In genomic region chr3L:14552925-14553239, dm6 we compare ENCODE assay signal across 4 fruit fly cellular contexts.
TF ChIP-seq lines count a peak whose summit lies in the region.

No protein-coding gene starts in this region.

- no peak for TF ChIP-seq CTCF in whole organism, embryonic (GFP tag; optimal IDR thresholded peaks at IDR 0.05; lab: Kevin White, UChicago)

TF ChIP-seq in whole organism, embryonic, 481 proteins besides CTCF, POLR2A, EP300 and RAD21 (continues in another document):
- TF ChIP-seq CG10209 (GFP tag; optimal IDR thresholded peaks at IDR 0.05; lab: Kevin White, UChicago) (no peak), CoRest (tag; optimal IDR thresholded peaks at IDR 0.05; lab: Kevin White, UChicago) (no peak), CG9727 (GFP tag; optimal IDR thresholded peaks at IDR 0.05; lab: Kevin White, UChicago) (peak; percentile 1), Ada2b (GFP tag; IDR thresholded peaks at IDR 0.05; lab: Robert Waterston, UW) (no peak), peb (GFP tag; IDR thresholded peaks at IDR 0.05; lab: Robert Waterston, UW) (no peak), CG1832 (GFP tag; optimal IDR thresholded peaks at IDR 0.05; lab: Kevin White, UChicago) (no peak), zfh1 (GFP tag; IDR thresholded peaks at IDR 0.05; lab: Robert Waterston, UW) (0 out of 3 replicates have a peak, but pooled peaks have one; percentile 55), CG17802 (tag; optimal IDR thresholded peaks at IDR 0.05; lab: Kevin White, UChicago) (no peak), bsh (GFP tag; optimal IDR thresholded peaks at IDR 0.05; lab: Kevin White, UChicago) (peak; percentile 37 to 94), CG11504 (tag; optimal IDR thresholded peaks at IDR 0.05; lab: Kevin White, UChicago) (peak; percentile 20), pnt (GFP tag; optimal IDR thresholded peaks at IDR 0.05; lab: Kevin White, UChicago) (no peak), gcm (GFP tag; optimal IDR thresholded peaks at IDR 0.05; lab: Kevin White, UChicago) (no peak), Drgx (GFP tag; IDR thresholded peaks at IDR 0.05; lab: Robert Waterston, UW) (peak; percentile 93), Adf1 (GFP tag; IDR thresholded peaks at IDR 0.05; lab: Robert Waterston, UW) (no peak), Sox102F (GFP tag; optimal IDR thresholded peaks at IDR 0.05; lab: Kevin White, UChicago) (peak; percentile 14), phol (tag; optimal IDR thresholded peaks at IDR 0.05; lab: Kevin White, UChicago) (peak; percentile 8), H15 (GFP tag; IDR thresholded peaks at IDR 0.05; lab: Robert Waterston, UW) (0 out of 3 replicates have a peak, but pooled peaks have one; percentile 15), chif (GFP tag; optimal IDR thresholded peaks at IDR 0.05; lab: Kevin White, UChicago) (peak in 1 of 2 experiments; percentile 48), nom (GFP tag; optimal IDR thresholded peaks at IDR 0.05; lab: Kevin White, UChicago) (peak; percentile 94), hkb (optimal IDR thresholded peaks at IDR 0.05; lab: Kevin White, UChicago) (no peak), hkb (GFP tag; IDR thresholded peaks at IDR 0.05; lab: Robert Waterston, UW) (no peak), CG16863 (GFP tag; optimal IDR thresholded peaks at IDR 0.05; lab: Kevin White, UChicago) (no peak), D19A (tag; optimal IDR thresholded peaks at IDR 0.05; lab: Kevin White, UChicago) (no peak)

TF ChIP-seq in whole organism, prepupa, 60 proteins besides CTCF, POLR2A, EP300 and RAD21 (continues in another document):
- TF ChIP-seq fkh (GFP tag; optimal IDR thresholded peaks at IDR 0.05; lab: Kevin White, UChicago) (no peak), lz (GFP tag; optimal IDR thresholded peaks at IDR 0.05; lab: Kevin White, UChicago) (peak; percentile 76), Met (GFP tag; optimal IDR thresholded peaks at IDR 0.05; lab: Kevin White, UChicago) (peak; percentile 61), fd59A (GFP tag; optimal IDR thresholded peaks at IDR 0.05; lab: Kevin White, UChicago) (peak; percentile 96), Sox15 (GFP tag; optimal IDR thresholded peaks at IDR 0.05; lab: Kevin White, UChicago) (peak; percentile 85), CG8632 (GFP tag; optimal IDR thresholded peaks at IDR 0.05; lab: Kevin White, UChicago) (peak; percentile 91), CG8319 (GFP tag; optimal IDR thresholded peaks at IDR 0.05; lab: Kevin White, UChicago) (peak; percentile 93), Sox14 (GFP tag; optimal IDR thresholded peaks at IDR 0.05; lab: Kevin White, UChicago) (peak; percentile 95), pdm3 (GFP tag; optimal IDR thresholded peaks at IDR 0.05; lab: Kevin White, UChicago) (peak; percentile 94), achi (GFP tag; optimal IDR thresholded peaks at IDR 0.05; lab: Kevin White, UChicago) (peak; percentile 96), Smox (GFP tag; optimal IDR thresholded peaks at IDR 0.05; lab: Kevin White, UChicago) (peak; percentile 51), dsx (GFP tag; optimal IDR thresholded peaks at IDR 0.05; lab: Kevin White, UChicago; ENCODE audit: poor library complexity, severe bottlenecking) (peak; percentile 97), esn (GFP tag; optimal IDR thresholded peaks at IDR 0.05; lab: Kevin White, UChicago) (peak; percentile 76), ss (GFP tag; optimal IDR thresholded peaks at IDR 0.05; lab: Kevin White, UChicago) (peak; percentile 97 to 98), CG4318 (GFP tag; optimal IDR thresholded peaks at IDR 0.05; lab: Kevin White, UChicago) (peak; percentile 90), CG6276 (GFP tag; optimal IDR thresholded peaks at IDR 0.05; lab: Kevin White, UChicago) (peak; percentile 91), acj6 (GFP tag; optimal IDR thresholded peaks at IDR 0.05; lab: Kevin White, UChicago) (peak; percentile 96), net (GFP tag; optimal IDR thresholded peaks at IDR 0.05; lab: Kevin White, UChicago) (peak; percentile 94), CG9139 (GFP tag; optimal IDR thresholded peaks at IDR 0.05; lab: Kevin White, UChicago) (peak; percentile 95), Blimp-1 (GFP tag; optimal IDR thresholded peaks at IDR 0.05; lab: Kevin White, UChicago) (peak; percentile 10), Gug (GFP tag; IDR thresholded peaks at IDR 0.05; lab: Robert Waterston, UW) (peak; percentile 87), CG6808 (GFP tag; optimal IDR thresholded peaks at IDR 0.05; lab: Kevin White, UChicago) (peak; percentile 96), CG11762 (GFP tag; optimal IDR thresholded peaks at IDR 0.05; lab: Kevin White, UChicago; ENCODE audit: insufficient read depth) (peak; percentile 93)

TF ChIP-seq in whole organism, pupa, 21 proteins besides CTCF, POLR2A, EP300 and RAD21:
- peak; percentile 64; the same call in 1 of the 2 replicates for TF ChIP-seq CG10348 (GFP tag; IDR thresholded peaks at IDR 0.05; lab: Robert Waterston, UW)
- peak; percentile 68 for TF ChIP-seq Snoo (tag; optimal IDR thresholded peaks at IDR 0.05; lab: Kevin White, UChicago)
- peak; percentile 86 for TF ChIP-seq CG32121 (GFP tag; IDR thresholded peaks at IDR 0.05; lab: Robert Waterston, UW)
- peak; percentile 96 for TF ChIP-seq Pif1B (GFP tag; optimal IDR thresholded peaks at IDR 0.05; lab: Kevin White, UChicago)
- TF ChIP-seq Ets98B (GFP tag; IDR thresholded peaks at IDR 0.05; lab: Robert Waterston, UW), result peak; percentile 93
- peak; percentile 89 for TF ChIP-seq CG12605 (GFP tag; IDR thresholded peaks at IDR 0.05; lab: Robert Waterston, UW)
- TF ChIP-seq fd96Ca (GFP tag; IDR thresholded peaks at IDR 0.05; lab: Robert Waterston, UW), result no peak; the same call in none of the 3 replicates
- TF ChIP-seq CG15710 (tag; optimal IDR thresholded peaks at IDR 0.05; lab: Kevin White, UChicago), result peak; percentile 98
- TF ChIP-seq CG34367 (tag; optimal IDR thresholded peaks at IDR 0.05; lab: Kevin White, UChicago), result peak; percentile 98
- peak; percentile 98 for TF ChIP-seq CG17806 (tag; optimal IDR thresholded peaks at IDR 0.05; lab: Kevin White, UChicago)
- peak; percentile 97 for TF ChIP-seq Pif1A (GFP tag; optimal IDR thresholded peaks at IDR 0.05; lab: Kevin White, UChicago)
- TF ChIP-seq CG4496 (GFP tag; IDR thresholded peaks at IDR 0.05; lab: Robert Waterston, UW), result peak; percentile 97
- peak; percentile 83 for TF ChIP-seq D1 (tag; optimal IDR thresholded peaks at IDR 0.05; lab: Kevin White, UChicago)
- TF ChIP-seq CG9948 (tag; optimal IDR thresholded peaks at IDR 0.05; lab: Kevin White, UChicago), result peak; percentile 98
- peak; percentile 98 for TF ChIP-seq CG8159 (tag; optimal IDR thresholded peaks at IDR 0.05; lab: Kevin White, UChicago)
- TF ChIP-seq EcR (GFP tag; optimal IDR thresholded peaks at IDR 0.05; lab: Kevin White, UChicago), result peak; percentile 73
- TF ChIP-seq CG13204 (GFP tag; optimal IDR thresholded peaks at IDR 0.05; lab: Kevin White, UChicago), result peak; percentile 92
- peak; percentile 89 for TF ChIP-seq rn (GFP tag; IDR thresholded peaks at IDR 0.05; lab: Robert Waterston, UW)
- peak; percentile 97 for TF ChIP-seq gl (tag; optimal IDR thresholded peaks at IDR 0.05; lab: Kevin White, UChicago)
- TF ChIP-seq CG14655 (GFP tag; optimal IDR thresholded peaks at IDR 0.05; lab: Kevin White, UChicago), result peak; percentile 97
- TF ChIP-seq CG8301 (tag; optimal IDR thresholded peaks at IDR 0.05; lab: Kevin White, UChicago), result peak; percentile 94

TF ChIP-seq in whole organism, wandering third instar larva, 38 proteins besides CTCF, POLR2A, EP300 and RAD21:
- peak; percentile 55 for TF ChIP-seq ey (GFP tag; optimal IDR thresholded peaks at IDR 0.05; lab: Kevin White, UChicago)
- TF ChIP-seq psq (GFP tag; optimal IDR thresholded peaks at IDR 0.05; lab: Kevin White, UChicago), result peak; percentile 10
- TF ChIP-seq usp (GFP tag; optimal IDR thresholded peaks at IDR 0.05; lab: Kevin White, UChicago), result no peak
- no peak for TF ChIP-seq Myc (optimal IDR thresholded peaks at IDR 0.05; lab: Kevin White, UChicago)
- peak; percentile 42 for TF ChIP-seq h (GFP tag; optimal IDR thresholded peaks at IDR 0.05; lab: Kevin White, UChicago)
- TF ChIP-seq Sp1 (GFP tag; optimal IDR thresholded peaks at IDR 0.05; lab: Kevin White, UChicago), result peak; percentile 15
- TF ChIP-seq foxo (GFP tag; optimal IDR thresholded peaks at IDR 0.05; lab: Kevin White, UChicago), result peak in 1 of 2 experiments; percentile 61
- TF ChIP-seq rgr (GFP tag; optimal IDR thresholded peaks at IDR 0.05; lab: Kevin White, UChicago), result peak; percentile 38
- TF ChIP-seq dmrt93B (GFP tag; optimal IDR thresholded peaks at IDR 0.05; lab: Kevin White, UChicago), result no peak
- peak; percentile 59 for TF ChIP-seq fru (GFP tag; optimal IDR thresholded peaks at IDR 0.05; lab: Kevin White, UChicago)

Comparison
In these comparisons a context has a peak if more than half of its experiments do, and no peak if none do; other contexts are left out.
1. Of the 7 proteins assayed by ChIP-seq in both whole organism, embryonic and whole organism, prepupa: peak only in whole organism, embryonic: none; only in whole organism, prepupa: Blimp-1, CG16779, Gug, Hr39 and Lpt; in both: Sox102F; in neither: 1.